Worm (Caenorhabditis elegans): ENCODE measurements around the gene K05F1.8.

The K05F1.8 gene

DNA sequence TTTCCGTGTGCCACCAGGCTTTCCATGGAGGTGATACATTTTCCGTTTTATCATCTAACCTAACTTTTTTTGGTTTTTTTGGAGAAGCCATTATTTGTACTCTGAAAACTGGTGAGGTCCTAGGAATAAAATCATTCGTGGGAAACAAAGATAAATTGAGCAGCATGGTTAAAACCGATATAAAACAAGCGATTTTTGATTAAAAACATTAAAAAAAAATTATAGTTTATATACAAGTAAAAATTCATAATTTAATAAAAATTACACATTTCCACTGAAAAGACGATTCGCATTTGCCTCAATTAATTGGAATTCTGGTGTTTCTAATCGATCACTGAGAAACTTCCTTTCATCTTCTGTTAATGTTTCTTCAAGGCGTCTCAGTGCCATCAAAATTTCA lies 39.0 kb upstream of the K05F1.8 start, which contains the start of gene ZK1248.15:
Gene ZK1248.15, minus strand, starts transcription at position 101 of the 400 bp plus-strand sequence.
- TF ChIP-seq lin-1 (GFP tag; IDR thresholded peaks at IDR 0.05), result no peak
- TF ChIP-seq unc-62 (GFP tag; optimal IDR thresholded peaks at IDR 0.05 in 1 of 2), result peak in 1 of 2 experiments; percentile 86
- TF ChIP-seq unc-62 (tag; optimal IDR thresholded peaks at IDR 0.05), result no peak

DNA sequence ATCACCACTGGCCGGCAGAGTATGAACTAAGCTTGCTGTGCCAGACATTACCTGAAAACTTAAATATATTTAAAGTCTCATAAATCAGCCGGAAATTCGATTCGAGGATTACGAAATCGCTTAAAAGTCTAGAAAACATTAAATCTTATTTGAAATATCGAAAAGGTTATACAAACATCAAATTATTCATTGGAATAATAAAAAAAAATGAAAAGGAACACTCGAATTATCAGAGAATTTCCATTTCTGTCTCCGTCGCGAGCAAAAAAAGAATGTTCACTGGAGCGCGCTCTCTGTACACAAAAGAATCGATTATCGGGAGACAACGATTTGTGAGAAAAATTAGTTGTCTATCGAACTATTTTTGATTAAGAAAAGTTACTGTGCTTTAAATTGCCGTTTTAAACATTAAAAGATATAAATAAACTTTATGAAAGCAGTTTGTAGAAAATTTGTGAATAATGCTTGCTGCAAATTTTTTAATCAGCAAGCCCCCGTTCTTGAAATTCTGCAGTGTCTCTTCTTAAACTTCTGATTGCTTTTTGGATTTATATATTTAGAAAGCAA lies 36.8 kb upstream of the K05F1.8 start, which contains the start of gene fzo-1:
Gene fzo-1, minus strand, starts transcription at position 51 of the 567 bp plus-strand sequence.
- TF ChIP-seq mes-2 (tag; optimal IDR thresholded peaks at IDR 0.05; ENCODE audit: poor library complexity, severe bottlenecking) (peak; percentile 62), attf-4 (tag; optimal IDR thresholded peaks at IDR 0.05) (no peak), lsy-2 (tag; optimal IDR thresholded peaks at IDR 0.05) (peak in 1 of 2 experiments; percentile 48), nhr-6 (tag; optimal IDR thresholded peaks at IDR 0.05) (peak; percentile 57), pha-4 (GFP tag; IDR thresholded peaks at IDR 0.05) (peak; percentile 25; the same call in 1 of the 2 replicates), pha-4 (tag; optimal IDR thresholded peaks at IDR 0.05) (no peak), mdl-1 (tag; optimal IDR thresholded peaks at IDR 0.05) (no peak), fkh-10 (GFP tag; optimal IDR thresholded peaks at IDR 0.05) (no peak), D1046.2 (GFP tag; IDR thresholded peaks at IDR 0.05) (no peak), dpl-1 (GFP tag; optimal IDR thresholded peaks at IDR 0.05) (peak; percentile 16), aha-1 (tag) (peak; percentile 22), fos-1 (tag; optimal IDR thresholded peaks at IDR 0.05) (no peak), ces-1 (GFP tag; optimal IDR thresholded peaks at IDR 0.05) (no peak), ceh-62 (tag; optimal IDR thresholded peaks at IDR 0.05) (no peak), T26A8.4 (GFP tag; IDR thresholded peaks at IDR 0.05) (no peak), unc-130 (GFP tag; optimal IDR thresholded peaks at IDR 0.05) (peak; percentile 41), lin-13 (GFP tag; optimal IDR thresholded peaks at IDR 0.05) (no peak), arid-1 (GFP tag; conservative IDR thresholded peaks at IDR 0.05) (no peak), php-3 (GFP tag; IDR thresholded peaks at IDR 0.05) (no peak), T20F7.1 (GFP tag; optimal IDR thresholded peaks at IDR 0.05) (peak; percentile 64), snpc-1.2 (GFP tag; IDR thresholded peaks at IDR 0.05) (no peak), nhr-10 (tag; optimal IDR thresholded peaks at IDR 0.05) (no peak), zag-1 (tag; optimal IDR thresholded peaks at IDR 0.05) (no peak), hif-1 (tag; optimal IDR thresholded peaks at IDR 0.05) (peak in 1 of 2 experiments; percentile 77), ceh-28 (tag; optimal IDR thresholded peaks at IDR 0.05) (no peak), hlh-30 (tag; optimal IDR thresholded peaks at IDR 0.05; ENCODE audit: insufficient read depth) (peak; percentile 36), F37D6.2 (tag; optimal IDR thresholded peaks at IDR 0.05) (no peak), nhr-237 (tag; optimal IDR thresholded peaks at IDR 0.05) (no peak), dve-1 (tag; optimal IDR thresholded peaks at IDR 0.05; ENCODE audit: insufficient read depth) (peak; percentile 8), daf-8 (GFP tag; IDR thresholded peaks at IDR 0.05) (no peak), mep-1 (tag; optimal IDR thresholded peaks at IDR 0.05) (peak; percentile 19), nhr-41 (GFP tag; IDR thresholded peaks at IDR 0.05) (no peak), madf-9 (GFP tag; conservative IDR thresholded peaks at IDR 0.05) (no peak), tag-97 (GFP tag; IDR thresholded peaks at IDR 0.05) (no peak), duxl-1 (tag; optimal IDR thresholded peaks at IDR 0.05; ENCODE audit: poor library complexity) (no peak)

DNA sequence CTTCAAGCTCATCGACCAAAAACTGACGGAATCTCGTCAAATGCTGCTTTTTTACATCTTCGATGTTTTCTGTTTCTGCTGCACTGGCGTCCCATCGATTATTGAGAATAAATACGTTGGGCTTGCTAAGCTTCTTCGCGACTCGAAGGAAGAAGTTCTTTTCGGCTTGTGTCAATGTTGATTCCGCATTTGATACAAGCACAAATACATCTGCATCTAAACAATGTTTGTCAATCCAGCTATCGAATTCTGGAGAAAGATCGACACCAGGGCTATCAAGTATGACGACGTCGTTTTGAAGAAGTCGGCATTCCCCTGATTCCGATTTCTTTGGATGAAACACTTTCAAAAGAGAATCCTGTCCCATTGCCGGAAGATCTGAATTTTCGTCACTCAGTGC lies 35.7 kb upstream of the K05F1.8 start:
- TF ChIP-seq ztf-7 (tag; optimal IDR thresholded peaks at IDR 0.05) (no peak), aha-1 (tag) (peak; percentile 93)

All from whole organism, L4 larva.